Fruit fly (Drosophila melanogaster) whole organism: Measurements from ENCODE around the gene Tet.

Source experiments
- CG8478 ChIP-seq: fragments of >200 bp; optimal IDR thresholded peaks from 2 replicates; lab custom pipeline; 2018; ENCODE audit warnings: inconsistent platforms
- Dll ChIP-seq: fragments of >200 bp; optimal IDR thresholded peaks from 2 replicates; lab custom pipeline; 2017
- EcR ChIP-seq, 2 experiments: fragments of >200 bp; optimal IDR thresholded peaks; 2 replicates each; lab custom pipeline; 2017; ENCODE audit warnings: missing biosample characterization in 2 of 2, missing genetic modification characterization in 2 of 2, missing genetic modification reagents in 2 of 2
- pan ChIP-seq: fragments of >200 bp; optimal IDR thresholded peaks from 2 replicates; lab custom pipeline; 2017
- psq ChIP-seq: fragments of >200 bp; optimal IDR thresholded peaks from 2 replicates; lab custom pipeline; 2017
- usp ChIP-seq: fragments of >200 bp; optimal IDR thresholded peaks from 2 replicates; lab custom pipeline; 2017; ENCODE audit warnings: missing biosample characterization, missing genetic modification characterization, mixed read lengths

Tet gene

dm6 chr3L:2745698-2746410 lies 133.1 kb downstream of the Tet start:
- TF ChIP-seq psq (lab: Kevin White, UChicago) (no peak), EcR (GFP tag; optimal IDR thresholded peaks at IDR 0.05; lab: Kevin White, UChicago) (no peak), usp (no peak)

DNA sequence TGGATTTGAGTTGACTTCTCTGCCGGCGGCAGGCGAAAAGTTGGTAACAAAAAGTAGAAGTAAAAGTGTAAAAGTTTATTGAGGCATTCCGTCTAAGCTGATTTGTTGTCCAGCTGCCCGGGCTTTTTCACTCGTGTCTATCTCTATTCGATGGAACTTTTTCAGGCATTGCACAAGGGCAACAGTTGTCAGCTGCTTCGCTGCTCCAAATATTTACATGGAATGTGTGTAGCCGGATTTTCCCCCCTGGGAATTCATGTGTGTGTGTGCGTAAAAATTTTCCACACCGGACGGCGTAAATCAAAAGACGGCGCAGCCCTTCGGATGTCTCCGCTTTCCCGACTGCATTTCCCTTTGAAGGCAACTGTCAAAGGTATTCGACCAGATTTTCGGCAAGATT lies 134.0 kb downstream of the Tet start:
- TF ChIP-seq usp (no peak), Dll (lab: Kevin White, UChicago) (no peak), pan (lab: Kevin White, UChicago) (no peak), CG8478 (lab: Kevin White, UChicago) (no peak), psq (lab: Kevin White, UChicago) (no peak), EcR (GFP tag; optimal IDR thresholded peaks at IDR 0.05; lab: Kevin White, UChicago) (no peak)

DNA sequence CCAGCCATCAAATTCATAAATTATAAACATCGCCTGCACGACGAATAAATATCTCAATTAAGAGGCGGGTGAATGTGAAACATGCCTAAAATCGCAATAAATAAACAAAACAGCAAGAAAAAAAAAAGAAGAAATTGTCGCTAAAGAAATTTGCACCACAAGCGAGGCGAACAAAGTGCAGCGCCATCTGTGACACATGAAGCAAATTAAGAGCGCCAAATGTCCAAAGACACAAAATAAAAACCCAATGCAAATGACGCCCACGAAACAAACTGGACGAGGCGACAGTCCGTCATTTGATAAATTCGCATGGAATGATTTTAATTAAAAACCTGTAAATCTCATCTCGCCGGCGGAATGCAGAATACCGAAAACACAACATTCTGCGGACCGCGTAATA lies 135.2 kb downstream of the Tet start:
- no peak for TF ChIP-seq EcR (GFP tag; optimal IDR thresholded peaks at IDR 0.05; lab: Kevin White, UChicago)
- no peak for TF ChIP-seq psq (lab: Kevin White, UChicago)

DNA sequence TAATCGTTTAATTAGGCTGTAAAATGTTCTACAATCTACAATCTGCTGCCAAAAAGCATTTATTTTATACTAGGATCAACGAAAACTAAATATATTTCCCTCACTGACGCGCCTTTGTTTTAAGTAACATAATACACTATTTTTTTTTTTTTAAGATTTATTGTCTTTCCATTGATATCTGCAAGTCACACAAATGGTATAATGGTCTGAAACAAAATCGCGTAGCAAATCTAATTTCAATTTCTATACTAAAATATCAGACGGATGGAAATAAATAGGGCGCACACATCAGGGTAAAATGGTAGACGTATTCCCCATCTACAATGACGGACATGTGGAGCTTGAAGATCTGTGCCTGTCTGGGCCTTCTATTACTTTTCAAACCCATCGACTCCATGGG lies 139.5 kb downstream of the Tet start, which contains the start of gene Acp62F:
Gene Acp62F (plus strand): TSS at position 301 of the 400 bp plus-strand sequence.
- TF ChIP-seq usp (no peak), Dll (lab: Kevin White, UChicago) (no peak), psq (lab: Kevin White, UChicago) (no peak), CG8478 (lab: Kevin White, UChicago) (no peak), EcR (GFP tag; optimal IDR thresholded peaks at IDR 0.05; lab: Kevin White, UChicago) (no peak), pan (lab: Kevin White, UChicago) (no peak)
